Worm (Caenorhabditis elegans) whole organism, young adult: ENCODE measurements around the gene ZK930.6.

Experiments
- K11D2.4 ChIP-seq: fragments of 200-800 bp; sonication (Bioruptor generic); IDR thresholded peaks from 2 replicates; pipeline ENCODE4 v1.3.6; 2022; ENCODE audit warnings: missing genetic modification reagents, missing genetic modification characterization, missing compliant biosample characterization
- ama-1 ChIP-seq, 3 experiments: fragments of 150-350 bp in 1 of 3; sonication (generic microtip) in 2 of 3; optimal IDR thresholded peaks; 2 replicates each; lab custom pipeline; 2014 to 2018; ENCODE audit warnings: missing biosample characterization in 2 of 3, missing genetic modification characterization in 2 of 3, missing genetic modification reagents in 2 of 3
- aptf-2 ChIP-seq: fragments of 200-800 bp; sonication (Bioruptor generic); conservative IDR thresholded peaks from 2 replicates; pipeline ENCODE4 v1.3.6; 2022; ENCODE audit warnings: missing genetic modification reagents, missing genetic modification characterization, missing compliant biosample characterization
- atf-7 ChIP-seq: sonication (generic microtip); optimal IDR thresholded peaks from 2 replicates; lab custom pipeline; 2017; ENCODE audit warnings: mild to moderate bottlenecking, missing genetic modification characterization, missing compliant biosample characterization
- egl-18 ChIP-seq: fragments of 200-800 bp; sonication (Bioruptor generic); IDR thresholded peaks from 2 replicates; pipeline ENCODE4 v1.3.6; 2022; ENCODE audit warnings: missing genetic modification reagents, missing genetic modification characterization, missing compliant biosample characterization
- egl-44 ChIP-seq: fragments of 200-800 bp; sonication (Bioruptor generic); IDR thresholded peaks from 2 replicates; pipeline ENCODE4 v1.3.6; 2022; ENCODE audit warnings: missing genetic modification reagents, missing genetic modification characterization, missing compliant biosample characterization
- him-1 ChIP-seq: sonication (generic microtip); optimal IDR thresholded peaks from 2 replicates; lab custom pipeline; 2016; ENCODE audit warnings: missing genotype, missing genetic modification reagents, missing genetic modification characterization, missing compliant biosample characterization
- lir-1 ChIP-seq: fragments of 200-800 bp; sonication (Bioruptor generic); conservative IDR thresholded peaks from 2 replicates; pipeline ENCODE4 v1.3.6; 2022; ENCODE audit warnings: missing genetic modification reagents, missing genetic modification characterization, missing compliant biosample characterization
- madf-10 ChIP-seq: sonication (generic microtip); optimal IDR thresholded peaks from 2 replicates; lab custom pipeline; 2016; ENCODE audit warnings: mild to moderate bottlenecking, missing genetic modification characterization, missing compliant biosample characterization
- nhr-80 ChIP-seq: sonication (generic microtip); optimal IDR thresholded peaks from 2 replicates; lab custom pipeline; 2016; ENCODE audit warnings: missing genetic modification characterization, missing compliant biosample characterization
- pha-4 ChIP-seq: fragments of 150-350 bp; sonication (generic microtip); optimal IDR thresholded peaks from 2 replicates; lab custom pipeline; 2014; ENCODE audit warnings: missing biosample characterization, missing genetic modification reagents, missing genetic modification characterization
- snpc-4 ChIP-seq, 5 experiments: fragments of 150-350 bp in 1 of 5; sonication (generic microtip) in 4 of 5; optimal IDR thresholded peaks; 2 replicates each; lab custom pipeline; 2014 to 2018; ENCODE audit warnings: missing genetic modification characterization in 5 of 5, missing biosample characterization in 3 of 5, antibody characterized with exemption in 2 of 5, mild to moderate bottlenecking in 2 of 5, missing compliant biosample characterization in 2 of 5, missing genotype in 2 of 5, moderate library complexity in 2 of 5, missing genetic modification reagents in 1 of 5
- ztf-25 ChIP-seq: fragments of 200-800 bp; sonication (Bioruptor generic); IDR thresholded peaks from 2 replicates; pipeline ENCODE4 v1.3.6; 2022; ENCODE audit warnings: missing genetic modification reagents, missing genetic modification characterization, missing compliant biosample characterization

DNA sequence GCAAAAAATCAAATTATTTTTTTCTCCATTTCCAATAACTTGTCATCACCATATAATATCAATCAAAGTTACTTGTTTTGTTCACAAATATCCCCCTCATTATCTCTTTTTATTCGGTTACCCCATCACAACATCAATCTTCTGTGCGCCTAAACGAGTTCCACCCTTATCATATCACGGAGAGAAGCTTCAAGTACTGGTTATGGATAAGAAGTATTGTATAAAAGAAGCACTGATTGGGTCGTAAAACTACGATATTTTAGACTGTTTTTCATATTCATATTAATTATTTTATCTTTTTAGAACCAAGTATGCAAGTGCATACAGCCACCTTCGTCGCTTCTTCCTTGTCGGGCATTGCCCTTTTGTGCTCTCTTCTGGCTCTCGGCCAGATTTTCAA, 15.5 kb upstream of the ZK930.6 start, which contains the start of gene col-84:
- TF ChIP-seq him-1 (tag; lab: Kevin White, UChicago) = no peak
- TF ChIP-seq ama-1 (optimal IDR thresholded peaks at IDR 0.05; lab: Kevin White, UChicago) = no peak
- no peak for TF ChIP-seq ama-1 (GFP tag; optimal IDR thresholded peaks at IDR 0.05; lab: Kevin White, UChicago)
- TF ChIP-seq aptf-2 (GFP tag; lab: Robert Waterston, UW) = no peak
- TF ChIP-seq nhr-80 (tag; lab: Kevin White, UChicago) = no peak
- no peak for TF ChIP-seq egl-18
- TF ChIP-seq lir-1 (GFP tag; lab: Robert Waterston, UW) = no peak
- TF ChIP-seq egl-44 (GFP tag; lab: Robert Waterston, UW) = no peak
- no peak for TF ChIP-seq pha-4 (tag; lab: Kevin White, UChicago)
- no peak for TF ChIP-seq snpc-4 (GFP tag; optimal IDR thresholded peaks at IDR 0.05; lab: Kevin White, UChicago)
- no peak for TF ChIP-seq snpc-4 (tag; optimal IDR thresholded peaks at IDR 0.05; lab: Kevin White, UChicago)
- no peak for TF ChIP-seq atf-7 (tag; lab: Kevin White, UChicago)
- no peak for TF ChIP-seq ztf-25 (GFP tag; lab: Robert Waterston, UW)
- TF ChIP-seq madf-10 (tag; lab: Kevin White, UChicago) = no peak
- TF ChIP-seq K11D2.4 = no peak
